Worm (Caenorhabditis elegans): Measurements from ENCODE around the gene fbxc-44.

Gene fbxc-44

DNA sequence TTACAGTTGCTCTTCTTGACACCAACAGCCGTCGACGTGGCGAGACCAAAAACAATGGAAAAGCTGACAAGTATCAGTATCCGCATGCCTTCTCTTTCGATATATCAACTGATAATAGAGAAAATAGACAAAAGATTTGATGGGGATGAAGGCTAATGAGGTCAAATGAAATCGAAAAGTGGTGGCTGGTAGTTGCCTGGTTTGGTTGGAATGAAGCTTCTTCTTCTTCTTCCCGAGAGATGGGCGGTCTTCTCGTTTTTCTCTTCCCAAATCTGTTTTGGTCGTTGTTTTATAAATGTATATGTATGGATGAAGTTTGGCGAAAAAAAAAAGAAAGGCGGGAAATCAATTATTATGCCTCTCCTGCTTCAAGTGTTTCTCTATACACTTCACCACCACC is 44.2 kb upstream of the fbxc-44 start, which contains the start of gene C01F1.5:
TSS of gene C01F1.5 (minus strand) at position 103 of the 400 bp plus-strand sequence.
- no peak for TF ChIP-seq hlh-17 (GFP tag; optimal IDR thresholded peaks at IDR 0.05; ENCODE audit: borderline replicate concordance)
- peak; percentile 75 for TF ChIP-seq blmp-1 (tag; optimal IDR thresholded peaks at IDR 0.05)

DNA sequence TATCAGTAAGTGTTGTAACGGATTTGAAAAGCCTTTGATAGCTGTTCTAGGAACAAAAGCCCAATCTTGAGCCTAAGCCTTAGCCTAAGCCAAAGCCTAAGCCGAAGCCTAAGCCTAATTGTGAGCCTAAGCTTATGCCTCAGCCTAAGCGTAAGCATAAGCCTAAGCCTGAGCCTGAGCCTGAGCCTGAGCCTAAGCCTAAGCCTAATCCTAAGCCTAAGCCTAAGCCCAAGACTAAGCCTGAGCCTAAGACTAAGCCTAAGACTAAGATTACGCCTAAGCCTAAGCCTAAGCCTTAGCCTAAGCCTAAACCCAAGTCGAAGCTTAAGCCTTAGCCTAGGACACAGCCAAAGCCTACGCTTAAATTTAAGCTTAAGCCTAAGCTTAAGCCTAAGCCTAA is 40.1 kb upstream of the fbxc-44 start:
- TF ChIP-seq fkh-8 (tag; optimal IDR thresholded peaks at IDR 0.05) (no peak), pax-3 (tag; optimal IDR thresholded peaks at IDR 0.05) (no peak), ceh-63 (GFP tag; optimal IDR thresholded peaks at IDR 0.05) (no peak), sox-4 (tag; optimal IDR thresholded peaks at IDR 0.05) (no peak), lin-14 (GFP tag; optimal IDR thresholded peaks at IDR 0.05) (no peak), xbp-1 (tag; optimal IDR thresholded peaks at IDR 0.05) (no peak), rnt-1 (tag; optimal IDR thresholded peaks at IDR 0.05) (no peak), ztf-11 (tag; optimal IDR thresholded peaks at IDR 0.05) (no peak), efl-1 (optimal IDR thresholded peaks at IDR 0.05) (no peak), efl-1 (GFP tag; optimal IDR thresholded peaks at IDR 0.05 in 1 of 2) (no peak), nhr-76 (tag; optimal IDR thresholded peaks at IDR 0.05) (no peak)

- no peak for TF ChIP-seq egl-27 (tag; optimal IDR thresholded peaks at IDR 0.05)
- TF ChIP-seq C16A3.4 (tag; optimal IDR thresholded peaks at IDR 0.05), result no peak
- TF ChIP-seq efl-3 (GFP tag; optimal IDR thresholded peaks at IDR 0.05), result no peak
- TF ChIP-seq elt-3 (tag; optimal IDR thresholded peaks at IDR 0.05), result no peak
- no peak for TF ChIP-seq lin-39 (tag; optimal IDR thresholded peaks at IDR 0.05)
- no peak for TF ChIP-seq ceh-63 (GFP tag; optimal IDR thresholded peaks at IDR 0.05)
Measured at ce11 chrII:4276924-4277323, 39.4 kb upstream of the fbxc-44 start.

ce11 chrII:4275637-4276252 is 38.2 kb upstream of the fbxc-44 start, which contains the start of gene npr-42:
TSS of gene npr-42 (plus strand) at chrII:4276202.
- TF ChIP-seq ets-5 (GFP tag; IDR thresholded peaks at IDR 0.05) (no peak), lir-3 (tag; optimal IDR thresholded peaks at IDR 0.05; ENCODE audit: poor library complexity) (no peak), snpc-4 (tag; optimal IDR thresholded peaks at IDR 0.05) (no peak), fkh-8 (tag; optimal IDR thresholded peaks at IDR 0.05) (no peak), sup-37 (GFP tag; optimal IDR thresholded peaks at IDR 0.05) (no peak), hlh-17 (GFP tag; optimal IDR thresholded peaks at IDR 0.05; ENCODE audit: borderline replicate concordance) (no peak)

ce11 chrII:4267711-4268110 is 30.2 kb upstream of the fbxc-44 start:
- TF ChIP-seq nhr-84 (tag; optimal IDR thresholded peaks at IDR 0.05), result no peak
- no peak for TF ChIP-seq lir-3 (tag; optimal IDR thresholded peaks at IDR 0.05; ENCODE audit: poor library complexity)
- no peak for TF ChIP-seq ceh-82 (tag; optimal IDR thresholded peaks at IDR 0.05)
- no peak for TF ChIP-seq zip-4 (GFP tag; optimal IDR thresholded peaks at IDR 0.05)
- TF ChIP-seq hpl-2 (GFP tag; optimal IDR thresholded peaks at IDR 0.05), result no peak
- no peak for TF ChIP-seq ceh-90 (tag; optimal IDR thresholded peaks at IDR 0.05)
- TF ChIP-seq fos-1 (tag; optimal IDR thresholded peaks at IDR 0.05), result no peak
- TF ChIP-seq C04F5.9 (tag; optimal IDR thresholded peaks at IDR 0.05), result no peak
- TF ChIP-seq nhr-76 (tag; optimal IDR thresholded peaks at IDR 0.05), result no peak
- no peak for TF ChIP-seq nhr-85 (tag)

DNA sequence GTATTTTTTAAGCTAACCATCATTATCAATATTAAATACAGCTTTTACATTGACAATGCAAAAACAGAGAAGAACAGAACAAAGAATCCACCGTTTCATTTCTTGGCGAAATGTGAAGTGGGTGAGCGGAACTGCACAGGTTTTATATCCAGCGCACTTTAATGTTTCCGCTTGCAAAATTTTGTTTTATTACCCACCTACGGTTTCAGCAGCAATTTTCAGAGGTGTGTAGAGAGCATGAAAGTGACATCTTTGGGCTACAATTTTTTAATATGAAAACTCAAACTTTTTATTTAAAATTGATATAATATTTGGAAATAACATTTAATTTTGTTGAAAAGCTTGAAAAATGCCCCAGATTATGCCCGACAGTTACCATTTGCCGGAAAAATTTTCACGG is 21.1 kb upstream of the fbxc-44 start, which contains the start of gene clec-135:
TSS of gene clec-135 (minus strand) at position 101 of the 400 bp plus-strand sequence.
- no peak for TF ChIP-seq ceh-88 (GFP tag; IDR thresholded peaks at IDR 0.05)
- TF ChIP-seq nhr-90 (tag; optimal IDR thresholded peaks at IDR 0.05; ENCODE audit: poor library complexity), result no peak
- no peak for TF ChIP-seq efl-3 (GFP tag; optimal IDR thresholded peaks at IDR 0.05)
